Worm (Caenorhabditis elegans): ENCODE results near the gene R155.3.

ce11 chrIII:1925048-1925537 lies 51.4 kb downstream of the R155.3 start:
- no peak for TF ChIP-seq ama-1 (optimal IDR thresholded peaks at IDR 0.05)
- TF ChIP-seq hmbx-1 (tag; optimal IDR thresholded peaks at IDR 0.05) = no peak
- TF ChIP-seq ceh-13 (GFP tag; optimal IDR thresholded peaks at IDR 0.05) = no peak

Measured in whole organism, early embryonic.